Fruit fly (Drosophila melanogaster): ENCODE measurements around the gene Tmep.

Tmep gene

DNA sequence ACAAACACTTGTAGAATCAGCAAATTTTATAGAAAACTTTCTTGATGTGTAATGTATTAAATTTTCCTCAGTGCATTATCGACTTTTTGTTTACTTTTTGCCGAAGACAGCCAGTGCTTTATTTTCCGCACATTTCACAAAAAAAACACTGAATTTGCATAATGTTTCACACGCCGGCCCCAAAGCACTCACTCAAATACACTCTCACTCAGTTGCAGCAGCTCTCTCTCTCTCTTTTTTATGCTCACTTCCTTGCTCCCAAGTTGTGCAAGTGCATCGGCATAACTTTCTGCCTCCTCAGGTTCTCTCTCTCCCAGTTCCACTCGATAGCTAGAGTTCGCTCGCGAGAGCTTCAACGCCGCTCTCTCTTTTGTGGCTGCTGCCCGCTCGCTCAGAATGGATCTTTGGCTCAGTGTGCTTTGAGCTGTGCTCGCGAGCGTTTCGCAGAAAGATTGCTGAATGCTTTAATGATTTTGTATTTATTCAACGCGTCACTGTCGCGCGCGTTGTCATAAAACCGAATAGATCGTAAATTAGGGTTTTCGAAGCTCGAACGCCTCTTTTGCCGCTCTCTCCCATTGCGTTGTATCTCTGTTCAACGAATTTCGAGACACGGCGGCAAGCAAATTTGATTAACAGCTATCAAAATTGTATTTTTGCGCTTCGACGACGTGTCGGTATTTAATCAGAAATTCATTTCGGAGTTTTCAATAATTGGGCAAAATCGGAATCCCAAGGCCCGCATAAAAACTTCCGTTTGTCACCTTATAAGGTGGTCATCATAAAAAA is 17.5 kb downstream of the Tmep start:
- peak; percentile 70 for TF ChIP-seq noc (tag; optimal IDR thresholded peaks at IDR 0.05)

DNA sequence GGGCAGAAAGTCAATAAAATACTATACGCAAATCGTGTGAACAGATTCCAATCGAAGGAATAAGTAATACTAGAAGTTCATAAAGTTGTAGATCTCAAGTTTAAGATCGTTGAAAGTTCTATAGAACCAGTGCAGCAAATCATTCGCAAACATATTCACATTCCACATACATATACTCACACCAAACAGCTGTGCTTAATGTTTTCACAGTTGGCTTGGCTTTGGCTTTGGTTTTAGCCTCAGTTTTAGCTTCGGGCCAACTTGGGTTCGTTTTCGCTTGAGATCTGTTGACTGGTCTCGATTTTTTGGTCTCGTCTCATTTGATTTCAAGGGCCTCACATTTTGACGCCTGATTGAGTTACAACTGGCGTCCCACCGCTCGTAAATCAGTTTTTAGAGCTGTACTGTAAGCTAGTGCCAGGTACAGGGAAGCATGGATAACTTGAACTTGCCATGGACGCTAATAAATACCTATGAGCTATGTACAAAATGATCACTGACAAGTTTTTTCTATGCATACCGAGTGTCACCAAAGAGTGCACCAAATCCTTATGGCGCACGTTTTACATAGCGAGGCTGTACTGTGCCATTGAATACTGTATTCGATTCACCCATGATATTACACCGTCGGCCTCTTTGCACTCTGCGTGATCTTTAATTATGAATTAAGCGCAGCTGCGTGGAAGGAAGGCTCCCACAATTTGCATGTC is 18.3 kb downstream of the Tmep start:
- peak; percentile 57 for TF ChIP-seq noc (tag; optimal IDR thresholded peaks at IDR 0.05)

DNA sequence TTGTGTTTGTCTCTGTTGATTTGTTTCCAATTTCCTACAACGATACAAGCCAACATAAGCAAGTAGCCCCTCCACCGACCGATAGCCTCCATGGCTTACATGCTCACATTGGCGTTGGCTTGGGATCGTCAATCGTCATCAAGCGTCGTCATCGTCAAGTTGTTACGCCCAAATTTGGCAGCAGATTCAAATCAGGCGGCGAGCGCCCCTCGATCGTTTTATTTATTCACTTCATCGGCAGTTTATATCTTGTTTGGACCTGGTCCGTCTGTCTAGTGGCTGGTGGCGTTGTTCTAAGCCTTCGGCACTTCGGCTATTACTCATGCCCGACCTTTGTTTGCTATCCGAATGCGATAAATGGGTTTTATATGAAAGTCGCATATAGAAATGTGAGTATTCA is 21.2 kb downstream of the Tmep start:
- no peak for TF ChIP-seq noc (tag; optimal IDR thresholded peaks at IDR 0.05)

DNA sequence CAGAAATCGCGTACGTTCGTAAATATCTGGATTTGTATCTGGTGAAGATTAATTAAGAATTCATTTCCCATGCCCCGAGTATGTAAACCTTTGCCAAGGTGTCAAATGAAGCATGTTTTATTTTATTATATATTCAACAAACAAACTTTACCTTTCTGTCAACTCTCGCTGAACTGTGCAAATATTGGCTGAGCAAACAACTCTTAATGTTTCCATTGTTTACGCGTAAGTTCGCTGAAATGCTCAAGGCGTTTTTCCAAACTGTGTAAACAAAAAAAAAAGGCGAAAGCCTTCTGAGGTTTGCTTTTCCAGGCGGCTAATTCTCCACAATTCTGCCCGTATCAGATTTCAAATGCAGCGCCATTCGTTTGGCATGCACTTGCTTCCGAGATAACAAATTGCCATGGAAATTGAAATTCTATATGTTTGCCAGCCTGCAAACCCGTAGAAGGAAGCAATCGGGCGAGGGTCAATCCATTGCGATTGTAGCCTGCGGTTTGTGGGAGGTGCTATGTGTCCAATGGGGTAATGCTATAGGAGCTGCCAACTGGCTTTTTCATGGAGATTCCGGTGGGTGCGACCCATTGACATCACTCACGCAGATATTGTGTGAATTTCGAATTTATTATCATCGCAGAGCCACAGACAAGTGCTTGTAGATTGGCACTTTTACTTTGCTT is 22.9 kb downstream of the Tmep start:
- TF ChIP-seq noc (tag; optimal IDR thresholded peaks at IDR 0.05): peak; percentile 86

DNA sequence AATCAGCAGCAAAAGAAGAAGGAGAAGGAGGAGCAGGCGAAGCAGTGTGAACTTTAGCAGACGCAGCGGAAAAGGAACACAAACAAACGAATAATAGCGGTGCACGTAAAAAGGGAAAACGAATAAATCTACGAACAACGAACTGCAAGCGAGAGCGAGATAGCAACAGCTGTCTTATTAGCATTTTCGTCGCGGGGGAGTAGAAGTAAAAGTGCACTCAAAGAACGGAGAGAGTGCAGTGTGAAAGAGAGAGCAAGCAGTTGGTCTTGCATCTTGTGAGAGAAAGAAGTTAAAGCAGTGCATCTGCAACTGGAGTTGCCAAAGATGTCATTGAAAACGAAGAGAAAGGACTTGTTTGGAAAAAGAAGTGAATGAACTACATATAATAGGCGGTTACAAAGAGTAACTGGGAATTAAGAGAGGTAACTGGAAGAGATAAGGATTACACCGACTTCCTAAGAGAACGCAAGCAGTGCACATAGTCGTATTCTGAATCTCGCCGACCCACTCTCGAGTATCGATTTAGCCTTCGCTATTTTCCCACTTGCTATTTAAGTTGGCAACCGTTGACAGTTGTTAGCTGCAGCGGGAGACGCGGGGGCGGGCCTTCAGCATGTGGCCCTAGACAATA is 24.0 kb downstream of the Tmep start:
- TF ChIP-seq noc (tag; optimal IDR thresholded peaks at IDR 0.05): no peak

DNA sequence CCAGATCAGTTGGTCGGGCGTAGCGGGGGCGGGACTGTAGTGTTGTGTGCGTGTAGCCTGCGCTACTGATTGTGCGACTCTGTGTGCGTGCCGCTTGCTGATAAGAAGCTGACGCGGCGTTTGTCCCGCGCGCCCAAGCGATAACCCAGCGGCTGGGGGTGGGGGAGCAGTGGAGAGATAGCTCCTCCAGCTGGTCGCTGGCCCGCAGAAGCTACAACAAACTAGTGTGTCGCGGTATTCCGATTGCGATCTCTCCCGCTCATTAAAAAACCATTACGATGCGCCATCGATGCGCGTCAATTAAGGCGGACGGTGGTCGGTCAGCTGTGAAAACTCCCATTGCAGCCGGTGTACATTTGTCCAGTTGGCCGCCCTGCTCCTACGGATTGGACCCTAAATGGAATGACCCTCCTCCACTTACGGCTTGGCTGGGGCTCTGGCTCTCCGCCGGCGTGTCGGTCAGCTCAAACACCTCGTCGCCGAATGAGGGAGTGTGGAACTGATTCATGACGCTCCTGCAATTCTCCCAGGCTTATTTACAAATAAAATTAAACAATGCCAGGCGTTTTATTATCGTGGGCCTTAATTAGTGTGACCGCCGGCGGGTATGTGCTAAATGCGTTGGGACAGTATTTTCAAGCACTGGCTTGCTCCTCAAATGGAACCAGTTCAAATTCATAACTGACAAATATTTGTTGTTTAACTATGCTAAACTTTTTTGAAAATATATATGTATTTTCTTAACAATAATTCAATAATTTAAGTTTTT is 33.3 kb downstream of the Tmep start, which contains the start of gene CG12104:
Gene CG12104, minus strand, starts transcription at position 611 of the 769 bp plus-strand sequence.
- peak; percentile 80 for TF ChIP-seq noc (tag; optimal IDR thresholded peaks at IDR 0.05)

DNA sequence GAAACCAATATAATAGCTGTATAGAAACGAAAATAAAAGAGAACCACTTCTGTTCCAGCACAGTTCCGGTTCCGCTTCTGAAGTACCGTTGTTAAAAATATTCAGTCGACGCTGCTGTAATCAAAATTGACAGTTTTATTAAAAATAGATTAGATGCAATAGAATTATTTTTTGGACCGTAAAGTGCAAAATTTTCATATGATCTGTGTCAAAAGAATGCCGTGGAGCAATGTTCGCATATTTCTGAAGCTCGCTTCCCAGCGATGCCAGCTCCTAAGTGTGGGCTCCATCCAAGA is 33.8 kb downstream of the Tmep start, which contains the start of the genes CG18170 and CG33791:
Gene CG18170, plus strand, starts transcription at position 122 of the 296 bp plus-strand sequence.
Gene CG33791, plus strand, starts transcription at position 122 of the 296 bp plus-strand sequence.
- no peak for TF ChIP-seq noc (tag; optimal IDR thresholded peaks at IDR 0.05)

DNA sequence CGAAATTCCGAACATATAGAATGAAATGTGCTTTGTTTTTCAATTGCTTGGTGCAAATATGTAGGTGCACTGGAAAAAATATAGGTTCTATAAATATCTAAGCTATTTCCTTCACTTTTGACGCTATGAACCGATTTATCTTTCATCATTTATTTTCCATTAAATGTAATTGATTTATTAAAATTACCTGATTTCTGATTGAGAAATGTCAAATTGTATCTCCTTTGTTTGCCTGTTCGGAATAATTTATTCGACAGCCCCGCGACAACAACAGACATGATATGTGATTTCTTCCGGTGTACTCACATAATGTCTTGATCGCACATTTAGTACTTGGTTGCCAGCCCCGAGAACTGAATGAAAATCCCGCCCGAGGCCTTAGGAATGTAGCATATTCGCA is 40.6 kb downstream of the Tmep start:
- TF ChIP-seq noc (tag; optimal IDR thresholded peaks at IDR 0.05): no peak

DNA sequence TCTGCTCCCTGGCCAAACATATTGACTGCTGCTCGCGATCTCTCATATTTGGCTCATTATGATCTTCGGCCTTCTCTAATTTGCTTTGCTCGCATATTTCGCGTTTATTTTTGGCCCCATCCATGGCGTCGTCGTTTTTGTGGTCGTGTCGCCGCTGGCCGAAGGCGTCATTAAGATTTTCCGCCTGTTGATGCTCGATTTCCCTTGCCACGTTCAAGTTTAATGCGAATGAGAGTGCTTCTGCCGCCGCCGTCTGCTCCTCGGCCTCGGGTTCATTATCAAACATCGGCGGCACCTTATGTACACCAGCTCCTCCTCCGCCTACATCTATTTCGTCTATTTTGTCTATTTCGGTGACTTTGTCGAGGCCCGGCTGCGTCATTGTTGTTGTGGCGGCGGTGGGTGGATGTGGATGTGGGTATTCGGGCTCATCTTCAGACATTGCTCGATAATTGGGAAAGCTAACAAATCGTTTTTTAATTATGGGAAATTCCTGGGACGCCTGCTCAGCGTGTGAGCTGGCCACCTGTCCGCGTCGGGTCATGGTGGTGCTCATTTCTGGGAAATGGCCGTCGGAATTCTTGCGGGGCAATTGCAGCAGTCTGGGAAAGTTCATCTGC is 45.6 kb downstream of the Tmep start:
- no peak for TF ChIP-seq noc (tag; optimal IDR thresholded peaks at IDR 0.05)

DNA sequence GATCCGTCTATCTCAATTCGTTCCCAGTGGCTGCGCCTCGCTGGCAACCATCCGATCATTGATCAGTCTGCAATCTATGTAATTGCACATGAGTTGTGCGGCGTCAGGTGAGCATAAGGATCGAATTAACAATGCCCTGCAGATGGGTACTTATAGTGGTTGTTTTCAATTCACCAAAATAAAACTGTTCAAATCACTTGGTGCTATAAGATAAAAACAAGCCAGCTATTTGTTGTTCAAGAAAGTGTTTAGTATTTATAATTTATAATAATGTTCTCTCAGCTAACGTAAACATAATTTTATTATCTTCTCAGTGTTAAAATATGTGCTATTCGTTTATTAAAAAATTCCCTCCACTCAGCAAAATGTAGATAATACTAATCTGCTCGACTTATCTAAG is 46.7 kb downstream of the Tmep start, which contains the start of gene CG12105:
Gene CG12105, minus strand, starts transcription at position 101 of the 400 bp plus-strand sequence.
- no peak for TF ChIP-seq noc (tag; optimal IDR thresholded peaks at IDR 0.05)

DNA sequence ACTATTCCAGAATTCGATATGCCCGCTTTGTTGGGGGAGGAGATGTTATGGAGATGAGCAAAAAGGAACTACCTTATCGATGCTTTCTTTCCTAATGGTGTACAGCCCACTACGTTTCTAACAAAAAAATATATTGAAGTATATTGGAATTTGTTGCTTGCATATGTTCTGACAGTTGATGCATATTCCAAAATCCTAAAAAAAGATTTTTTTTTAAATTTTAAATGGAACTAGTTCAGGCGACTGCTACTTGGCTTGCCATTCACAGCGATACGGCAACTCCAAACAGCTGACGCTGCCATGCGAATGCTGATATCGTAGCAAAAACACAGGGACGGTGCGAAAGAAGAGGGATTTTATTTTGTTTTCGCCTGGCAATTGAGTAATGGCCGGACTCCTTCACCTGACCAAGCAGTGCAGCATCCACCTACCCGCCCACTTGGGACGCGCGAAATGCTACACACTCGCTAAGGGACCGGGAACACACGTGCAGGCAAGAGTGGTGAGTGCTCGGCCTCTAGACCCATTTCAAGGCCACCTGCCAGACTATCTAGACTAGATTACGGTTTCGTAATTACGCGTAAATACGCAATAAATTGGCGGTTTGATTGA is 49.2 kb downstream of the Tmep start, which contains the start of the genes CG13926, ABCB7 and CG33230:
Gene CG13926, minus strand, starts transcription at position 43 of the 612 bp plus-strand sequence.
Gene ABCB7, plus strand, starts transcription at position 299 of the 612 bp plus-strand sequence.
Gene CG33230, plus strand, starts transcription at position 299 of the 612 bp plus-strand sequence.
- peak; percentile 69 for TF ChIP-seq noc (tag; optimal IDR thresholded peaks at IDR 0.05)

All from whole organism, larva.